Worm (Caenorhabditis elegans) whole organism, young adult: Measurements from ENCODE around the gene rgef-1.

ENCODE experiments used
- C06A6.2 ChIP-seq: fragments of 200-800 bp; sonication (Bioruptor generic); conservative IDR thresholded peaks from 2 replicates; pipeline ENCODE4 v1.3.6; 2022; ENCODE audit warnings: missing genetic modification characterization, missing compliant biosample characterization
- hmg-1.2 ChIP-seq: fragments of 200-800 bp; sonication (Bioruptor generic); IDR thresholded peaks from 2 replicates; pipeline ENCODE4 v1.3.6; 2022; ENCODE audit warnings: missing genetic modification reagents, missing genetic modification characterization, missing compliant biosample characterization
- nhr-80 ChIP-seq: sonication (generic microtip); optimal IDR thresholded peaks from 2 replicates; lab custom pipeline; 2016; ENCODE audit warnings: missing genetic modification characterization, missing compliant biosample characterization
- snpc-4 ChIP-seq, 5 experiments: fragments of 150-350 bp in 1 of 5; sonication (generic microtip) in 4 of 5; optimal IDR thresholded peaks; 2 replicates each; lab custom pipeline; 2014 to 2018; ENCODE audit warnings: missing genetic modification characterization in 5 of 5, missing biosample characterization in 3 of 5, antibody characterized with exemption in 2 of 5, mild to moderate bottlenecking in 2 of 5, missing compliant biosample characterization in 2 of 5, missing genotype in 2 of 5, moderate library complexity in 2 of 5, missing genetic modification reagents in 1 of 5
- zim-3 ChIP-seq: sonication (generic microtip); optimal IDR thresholded peaks from 2 replicates; lab custom pipeline; 2017; ENCODE audit warnings: mild to moderate bottlenecking, missing genetic modification characterization, moderate library complexity, missing compliant biosample characterization

DNA sequence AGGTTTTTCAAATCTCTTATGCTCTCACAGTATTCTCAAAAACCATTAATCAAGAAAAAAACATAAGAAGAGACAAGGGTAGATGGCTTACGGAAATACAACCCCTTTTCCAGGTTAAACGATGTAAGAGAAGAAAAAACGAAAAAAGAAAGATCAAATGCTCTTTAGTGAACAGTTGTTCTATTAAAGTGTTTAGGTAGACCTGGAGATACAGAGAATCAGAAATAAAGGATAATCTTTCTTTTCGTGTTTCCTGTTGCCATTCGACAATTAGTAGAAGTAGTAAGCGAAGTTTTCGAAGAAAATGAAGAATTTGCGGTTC, 21.8 kb upstream of the rgef-1 start, which contains the start of gene K09G1.1:
- no peak for TF ChIP-seq snpc-4 (GFP tag; optimal IDR thresholded peaks at IDR 0.05; lab: Kevin White, UChicago)
- TF ChIP-seq snpc-4 (tag; optimal IDR thresholded peaks at IDR 0.05; lab: Kevin White, UChicago) = no peak
- TF ChIP-seq nhr-80 = no peak
- no peak for TF ChIP-seq hmg-1.2 (GFP tag; lab: Robert Waterston, UW)
- no peak for TF ChIP-seq zim-3 (tag; lab: Kevin White, UChicago)
- TF ChIP-seq C06A6.2 = no peak
